Worm (Caenorhabditis elegans) whole organism, L3 larva: ENCODE data around the gene T02H6.8.

Experiments used
- aly-2 ChIP-seq: fragments of 150-350 bp; optimal IDR thresholded peaks from 2 replicates; lab custom pipeline; 2014; ENCODE audit warnings: missing biosample characterization, missing genetic modification characterization
- ama-1 ChIP-seq: fragments of 150-350 bp; optimal IDR thresholded peaks from 2 replicates; lab custom pipeline; 2018
- mdl-1 ChIP-seq: fragments of 150-350 bp; optimal IDR thresholded peaks from 2 replicates; lab custom pipeline; 2014; ENCODE audit warnings: missing biosample characterization, missing genetic modification characterization
- nhr-12 ChIP-seq: fragments of 150-350 bp; optimal IDR thresholded peaks from 2 replicates; lab custom pipeline; 2014; ENCODE audit warnings: missing biosample characterization, missing genetic modification characterization
- unc-62 ChIP-seq: fragments of 150-350 bp; sonication (generic microtip); optimal IDR thresholded peaks from 4 replicates; lab custom pipeline; 2014; ENCODE audit warnings: missing biosample characterization, missing genetic modification reagents, missing genetic modification characterization

DNA sequence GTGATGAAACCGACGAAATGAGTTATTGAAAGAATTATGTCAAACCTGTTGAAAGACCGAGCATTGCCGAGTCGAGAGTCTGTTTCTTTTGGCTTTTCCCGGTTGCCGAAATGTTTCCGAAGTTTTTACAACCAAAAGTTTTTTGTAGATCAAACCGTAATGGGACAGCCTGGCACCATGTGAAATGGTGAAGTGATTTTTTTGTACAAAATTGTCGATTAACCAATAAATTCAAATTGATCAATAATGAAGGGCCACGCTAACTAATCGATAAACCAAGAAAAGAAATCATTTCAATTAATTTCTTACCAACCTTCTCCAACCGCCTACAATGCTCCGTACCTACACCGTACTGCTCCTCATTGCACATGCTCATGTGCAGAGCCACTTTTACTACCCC is 10.9 kb downstream of the T02H6.8 start, which contains the start of gene T02H6.3:
- TF ChIP-seq nhr-12 (tag; lab: Kevin White, UChicago) (no peak), unc-62 (GFP tag; lab: Kevin White, UChicago) (no peak), aly-2 (no peak), mdl-1 (tag; lab: Kevin White, UChicago) (no peak), ama-1 (lab: Kevin White, UChicago) (no peak)
